Worm (Caenorhabditis elegans) whole organism, young adult: ENCODE measurements around the gene ZK813.7.

Source experiments
- B0035.1 ChIP-seq: sonication (generic microtip); optimal IDR thresholded peaks from 2 replicates; lab custom pipeline; 2016; ENCODE audit warnings: missing genetic modification characterization, mild to moderate bottlenecking, missing compliant biosample characterization, missing genotype, missing genetic modification reagents
- F10E7.11 ChIP-seq: sonication (generic microtip); optimal IDR thresholded peaks from 2 replicates; lab custom pipeline; 2017; ENCODE audit warnings: mild to moderate bottlenecking, missing genetic modification characterization, moderate library complexity, missing compliant biosample characterization
- F39B2.1 ChIP-seq: fragments of 200-800 bp; sonication (Bioruptor generic); IDR thresholded peaks from 2 replicates; pipeline ENCODE4 v1.3.6; 2022; ENCODE audit warnings: missing genetic modification reagents, missing genetic modification characterization, missing compliant biosample characterization
- F49E8.2 ChIP-seq: sonication (generic microtip); optimal IDR thresholded peaks from 3 replicates; lab custom pipeline; 2017; ENCODE audit warnings: missing genetic modification characterization, mild to moderate bottlenecking, missing compliant biosample characterization, antibody characterized with exemption, moderate library complexity; ENCODE audit not compliant: insufficient read depth
- F55B11.4 ChIP-seq: sonication (generic microtip); optimal IDR thresholded peaks from 2 replicates; lab custom pipeline; 2016; ENCODE audit warnings: missing compliant biosample characterization, missing genetic modification characterization, borderline replicate concordance; ENCODE audit not compliant: insufficient read depth
- bed-2 ChIP-seq: fragments of 200-800 bp; sonication (Bioruptor generic); IDR thresholded peaks from 2 replicates; pipeline ENCODE4 v1.3.6; 2022; ENCODE audit warnings: missing genetic modification reagents, missing genetic modification characterization, missing compliant biosample characterization
- dpl-1 ChIP-seq: fragments of 150-350 bp; optimal IDR thresholded peaks from 2 replicates; lab custom pipeline; 2014; ENCODE audit warnings: missing biosample characterization, missing genetic modification reagents, missing genetic modification characterization
- hmg-20 ChIP-seq: fragments of 200-800 bp; sonication (Bioruptor generic); IDR thresholded peaks from 2 replicates; pipeline ENCODE4 v1.3.6; 2022; ENCODE audit warnings: missing genetic modification reagents, missing genetic modification characterization, missing compliant biosample characterization
- hsf-1 ChIP-seq: fragments of 200-800 bp; sonication (Bioruptor generic); IDR thresholded peaks from 2 replicates; pipeline ENCODE4 v1.3.6; 2022; ENCODE audit warnings: missing genetic modification reagents, missing genetic modification characterization, missing compliant biosample characterization
- lsy-27 ChIP-seq: sonication (generic microtip); optimal IDR thresholded peaks from 2 replicates; lab custom pipeline; 2017; ENCODE audit warnings: missing genetic modification characterization, mild to moderate bottlenecking, missing compliant biosample characterization, antibody characterized with exemption, missing genotype, borderline replicate concordance; ENCODE audit not compliant: insufficient read depth
- nhr-120 ChIP-seq: fragments of 200-800 bp; sonication (Bioruptor generic); IDR thresholded peaks from 2 replicates; pipeline ENCODE4 v1.3.6; 2022; ENCODE audit warnings: missing genetic modification characterization, missing compliant biosample characterization
- unc-130 ChIP-seq: sonication (generic microtip); optimal IDR thresholded peaks from 2 replicates; lab custom pipeline; 2016; ENCODE audit warnings: missing genetic modification reagents, missing genetic modification characterization, missing compliant biosample characterization
- unc-62 ChIP-seq: fragments of 150-350 bp; optimal IDR thresholded peaks from 2 replicates; lab custom pipeline; 2014; ENCODE audit warnings: missing biosample characterization, missing genetic modification reagents, missing genetic modification characterization

- no peak for TF ChIP-seq F49E8.2
- TF ChIP-seq F10E7.11 (tag; lab: Kevin White, UChicago): no peak
- TF ChIP-seq unc-130: no peak
- no peak for TF ChIP-seq lsy-27
- TF ChIP-seq unc-62 (GFP tag; lab: Kevin White, UChicago): no peak
- no peak for TF ChIP-seq dpl-1 (GFP tag; lab: Kevin White, UChicago)
- no peak for TF ChIP-seq F55B11.4 (tag; lab: Kevin White, UChicago)
- no peak for TF ChIP-seq F39B2.1 (GFP tag; lab: Robert Waterston, UW)
- no peak for TF ChIP-seq bed-2 (GFP tag; lab: Robert Waterston, UW)
- no peak for TF ChIP-seq hmg-20 (GFP tag; lab: Robert Waterston, UW)
- TF ChIP-seq nhr-120: no peak
- no peak for TF ChIP-seq B0035.1 (tag; lab: Kevin White, UChicago)
- TF ChIP-seq hsf-1: no peak
These were observed 44.4 kb downstream of the ZK813.7 start, which contains the start of gene C12D12.3 for ce11 chrX:3488993-3489392.
